Worm (Caenorhabditis elegans) whole organism, L4 larva: ENCODE results near the gene rnh-1.2.

Experiments used
- T20F7.1 ChIP-seq: fragments of 200-800 bp; sonication (Bioruptor generic); optimal IDR thresholded peaks from 2 replicates; lab custom pipeline; 2018; ENCODE audit warnings: mild to moderate bottlenecking, missing genetic modification characterization, missing compliant biosample characterization
- ZK337.2 ChIP-seq: fragments of 200-800 bp; sonication (Bioruptor generic); IDR thresholded peaks from 2 replicates; pipeline ENCODE4 v1.3.6; 2022; ENCODE audit warnings: missing genetic modification reagents, missing genetic modification characterization, missing compliant biosample characterization
- aly-2 ChIP-seq: sonication (generic microtip); optimal IDR thresholded peaks from 2 replicates; lab custom pipeline; 2018; ENCODE audit warnings: missing biosample characterization, missing genetic modification characterization
- ceh-82 ChIP-seq: sonication (generic microtip); optimal IDR thresholded peaks from 2 replicates; lab custom pipeline; 2017; ENCODE audit warnings: missing biosample characterization, missing genetic modification characterization
- egl-27 ChIP-seq: sonication (generic microtip); optimal IDR thresholded peaks from 3 replicates; lab custom pipeline; 2017; ENCODE audit warnings: missing biosample characterization, missing genetic modification reagents, missing genetic modification characterization
- egl-43 ChIP-seq: fragments of 200-800 bp; sonication (Bioruptor generic); IDR thresholded peaks from 2 replicates; pipeline ENCODE4 v1.3.6; 2022; ENCODE audit warnings: missing genetic modification reagents, missing genetic modification characterization, missing compliant biosample characterization
- fkh-10 ChIP-seq: fragments of 150-350 bp; optimal IDR thresholded peaks from 2 replicates; lab custom pipeline; 2014; ENCODE audit warnings: missing biosample characterization, missing genetic modification reagents, missing genetic modification characterization
- fos-1 ChIP-seq: fragments of 150-350 bp; optimal IDR thresholded peaks from 2 replicates; lab custom pipeline; 2014; ENCODE audit warnings: missing biosample characterization, missing genetic modification characterization
- mep-1 ChIP-seq: fragments of 150-350 bp; sonication (generic microtip); optimal IDR thresholded peaks from 3 replicates; lab custom pipeline; 2014; ENCODE audit warnings: missing biosample characterization, missing genetic modification characterization
- nhr-237 ChIP-seq: sonication (generic microtip); optimal IDR thresholded peaks from 2 replicates; lab custom pipeline; 2017; ENCODE audit warnings: missing biosample characterization, missing genetic modification characterization
- snpc-4 ChIP-seq: fragments of 150-350 bp; optimal IDR thresholded peaks from 2 replicates; lab custom pipeline; 2014; ENCODE audit warnings: missing biosample characterization, missing genetic modification characterization

DNA sequence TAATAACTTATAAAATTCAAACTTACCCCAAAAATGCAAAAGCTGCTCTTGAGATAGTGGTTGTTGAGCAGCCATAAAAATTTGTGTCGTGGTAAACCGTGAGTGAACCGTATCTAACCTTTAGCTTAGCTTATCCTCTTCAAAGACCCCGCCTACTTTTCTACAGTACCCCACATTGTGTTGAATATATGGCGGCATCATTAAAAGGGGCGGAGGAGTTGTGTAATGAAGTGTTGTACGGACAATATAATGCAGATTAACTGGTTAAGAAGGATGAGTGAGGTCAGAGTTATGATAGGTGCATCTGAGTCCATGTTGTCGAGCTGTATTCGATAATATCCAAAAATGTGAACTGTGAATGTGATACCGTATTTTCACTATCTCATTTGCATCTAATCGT is 14.0 kb downstream of the rnh-1.2 start, which contains the start of gene eyg-1:
- TF ChIP-seq fkh-10 (GFP tag; lab: Kevin White, UChicago) (no peak), snpc-4 (no peak), T20F7.1 (no peak), ZK337.2 (GFP tag; lab: Robert Waterston, UW) (no peak), fos-1 (tag; lab: Kevin White, UChicago) (no peak), egl-43 (GFP tag; lab: Robert Waterston, UW) (no peak), nhr-237 (tag; lab: Kevin White, UChicago) (no peak), ceh-82 (tag; lab: Kevin White, UChicago) (no peak), aly-2 (tag; lab: Kevin White, UChicago) (no peak), mep-1 (no peak), egl-27 (tag; lab: Kevin White, UChicago) (no peak)
